Worm (Caenorhabditis elegans) whole organism, midembryonic: Measurements from ENCODE around the gene T03G6.7.

Experiments
- T22C8.4 ChIP-seq: fragments of 200-800 bp; sonication (Bioruptor generic); IDR thresholded peaks from 2 replicates; pipeline ENCODE4 v1.3.6; 2022; ENCODE audit warnings: missing genetic modification characterization, missing compliant biosample characterization
- cog-1 ChIP-seq: sonication (generic microtip); optimal IDR thresholded peaks from 2 replicates; lab custom pipeline; 2016; ENCODE audit warnings: missing genetic modification characterization, missing compliant biosample characterization
- flt-1 ChIP-seq: fragments of 200-800 bp; sonication (Bioruptor generic); IDR thresholded peaks from 2 replicates; pipeline ENCODE4 v1.3.6; 2022; ENCODE audit warnings: missing genetic modification characterization, missing compliant biosample characterization
- klf-2 ChIP-seq: fragments of 200-800 bp; sonication (Bioruptor generic); conservative IDR thresholded peaks from 2 replicates; pipeline ENCODE4 v1.3.6; 2022; ENCODE audit warnings: missing genetic modification reagents, missing genetic modification characterization, missing compliant biosample characterization
- med-1 ChIP-seq: sonication (generic microtip); optimal IDR thresholded peaks from 2 replicates; lab custom pipeline; 2017; ENCODE audit warnings: missing genetic modification characterization, mild to moderate bottlenecking, missing compliant biosample characterization, antibody characterized with exemption, missing genetic modification reagents; ENCODE audit not compliant: insufficient read depth
- ref-1 ChIP-seq: fragments of 200-800 bp; sonication (Bioruptor generic); conservative IDR thresholded peaks from 2 replicates; pipeline ENCODE4 v1.3.6; 2022; ENCODE audit warnings: missing genetic modification reagents, missing genetic modification characterization, missing compliant biosample characterization
- tab-1 ChIP-seq: fragments of 200-800 bp; sonication (Bioruptor generic); IDR thresholded peaks from 2 replicates; pipeline ENCODE4 v1.3.6; 2022; ENCODE audit warnings: missing genetic modification characterization, missing compliant biosample characterization
- ztf-23 ChIP-seq: fragments of 200-800 bp; sonication (Bioruptor generic); IDR thresholded peaks from 2 replicates; pipeline ENCODE4 v1.3.6; 2022; ENCODE audit warnings: missing genetic modification reagents, missing genetic modification characterization, missing compliant biosample characterization
- ztf-29 ChIP-seq: fragments of 200-800 bp; sonication (Bioruptor generic); IDR thresholded peaks from 2 replicates; pipeline ENCODE4 v1.3.6; 2022; ENCODE audit warnings: missing genetic modification reagents, missing genetic modification characterization, missing compliant biosample characterization

The T03G6.7 gene

ce11 chrX:2596605-2597004 lies 2.8 kb downstream of the T03G6.7 start:
- TF ChIP-seq cog-1 (tag; lab: Kevin White, UChicago) (no peak), ztf-29 (GFP tag; lab: Robert Waterston, UW) (no peak), ref-1 (GFP tag; lab: Robert Waterston, UW) (no peak), T22C8.4 (GFP tag; lab: Robert Waterston, UW) (no peak), ztf-23 (GFP tag; lab: Robert Waterston, UW) (no peak), klf-2 (GFP tag; lab: Robert Waterston, UW) (no peak)

- TF ChIP-seq T22C8.4 (GFP tag; lab: Robert Waterston, UW) (no peak), tab-1 (0 out of 2 replicates have a peak, but pooled peaks have one; percentile 9)
Measured at ce11 chrX:2598833-2599279, 5.0 kb downstream of the T03G6.7 start.

ce11 chrX:2601025-2601705 lies 7.3 kb downstream of the T03G6.7 start:
- TF ChIP-seq med-1 (GFP tag; lab: Kevin White, UChicago) (no peak), ref-1 (GFP tag; lab: Robert Waterston, UW) (no peak), ztf-29 (GFP tag; lab: Robert Waterston, UW) (no peak), tab-1 (no peak), T22C8.4 (GFP tag; lab: Robert Waterston, UW) (no peak), klf-2 (GFP tag; lab: Robert Waterston, UW) (no peak), flt-1 (GFP tag; lab: Robert Waterston, UW) (no peak), ztf-23 (GFP tag; lab: Robert Waterston, UW) (no peak), cog-1 (tag; lab: Kevin White, UChicago) (no peak)

ce11 chrX:2604358-2605016 lies 10.6 kb downstream of the T03G6.7 start:
- TF ChIP-seq cog-1 (tag; lab: Kevin White, UChicago): no peak
- no peak for TF ChIP-seq T22C8.4 (GFP tag; lab: Robert Waterston, UW)
- no peak for TF ChIP-seq flt-1 (GFP tag; lab: Robert Waterston, UW)
- TF ChIP-seq klf-2 (GFP tag; lab: Robert Waterston, UW): no peak
- no peak for TF ChIP-seq tab-1
- no peak for TF ChIP-seq med-1 (GFP tag; lab: Kevin White, UChicago)
- TF ChIP-seq ref-1 (GFP tag; lab: Robert Waterston, UW): no peak
- TF ChIP-seq ztf-29 (GFP tag; lab: Robert Waterston, UW): no peak
- no peak for TF ChIP-seq ztf-23 (GFP tag; lab: Robert Waterston, UW)

- TF ChIP-seq flt-1 (GFP tag; lab: Robert Waterston, UW) (no peak), ztf-29 (GFP tag; lab: Robert Waterston, UW) (no peak), med-1 (GFP tag; lab: Kevin White, UChicago) (no peak), ref-1 (GFP tag; lab: Robert Waterston, UW) (no peak), klf-2 (GFP tag; lab: Robert Waterston, UW) (no peak), ztf-23 (GFP tag; lab: Robert Waterston, UW) (no peak)
Measured at ce11 chrX:2607522-2608278, 13.9 kb downstream of the T03G6.7 start, which contains the start of gene T03G6.1. Gene T03G6.1, plus strand, starts transcription at chrX:2608228.

- TF ChIP-seq tab-1 (peak; percentile 93), klf-2 (GFP tag; lab: Robert Waterston, UW) (peak; percentile 84), ztf-23 (GFP tag; lab: Robert Waterston, UW) (peak; percentile 91), T22C8.4 (GFP tag; lab: Robert Waterston, UW) (peak; percentile 88), ztf-29 (GFP tag; lab: Robert Waterston, UW) (peak; percentile 82), cog-1 (tag; lab: Kevin White, UChicago) (peak; percentile 21), ref-1 (GFP tag; lab: Robert Waterston, UW) (peak; percentile 79), flt-1 (GFP tag; lab: Robert Waterston, UW) (peak; percentile 96), med-1 (GFP tag; lab: Kevin White, UChicago) (peak; percentile 3)
Measured at ce11 chrX:2613077-2613476, 19.2 kb downstream of the T03G6.7 start.

- TF ChIP-seq ztf-29 (GFP tag; lab: Robert Waterston, UW): no peak
- TF ChIP-seq T22C8.4 (GFP tag; lab: Robert Waterston, UW): no peak
- TF ChIP-seq klf-2 (GFP tag; lab: Robert Waterston, UW): no peak
- TF ChIP-seq tab-1: no peak
Measured at ce11 chrX:2614158-2614557, 20.3 kb downstream of the T03G6.7 start.

ce11 chrX:2615626-2616025 lies 21.8 kb downstream of the T03G6.7 start, which contains the start of gene T03G6.3:
Gene T03G6.3, minus strand, starts transcription at chrX:2615726.
- TF ChIP-seq T22C8.4 (GFP tag; lab: Robert Waterston, UW) (no peak), ztf-29 (GFP tag; lab: Robert Waterston, UW) (no peak), flt-1 (GFP tag; lab: Robert Waterston, UW) (no peak), med-1 (GFP tag; lab: Kevin White, UChicago) (no peak), klf-2 (GFP tag; lab: Robert Waterston, UW) (no peak), ref-1 (GFP tag; lab: Robert Waterston, UW) (no peak), cog-1 (tag; lab: Kevin White, UChicago) (no peak), ztf-23 (GFP tag; lab: Robert Waterston, UW) (no peak), tab-1 (no peak)
